Fruit fly (Drosophila melanogaster) whole organism, wandering third instar larva: ENCODE results near the gene CG10907.
A peak's percentile ranks its signal among the peaks of the same experiment; 100 is the strongest.

ENCODE experiments used
- HLH106 ChIP-seq: fragments of 200-800 bp; optimal IDR thresholded peaks from 3 replicates; lab custom pipeline; 2019; ENCODE audit warnings: missing biosample characterization, mild to moderate bottlenecking, missing genetic modification characterization, moderate library complexity
- Rel ChIP-seq, 2 experiments: fragments of 200-800 bp; sonication (Bioruptor generic) in 1 of 2; optimal IDR thresholded peaks; 2 replicates in 1 of 2; 3 replicates in 1 of 2; lab custom pipeline; 2016 to 2019; ENCODE audit warnings: mild to moderate bottlenecking in 2 of 2, missing biosample characterization in 2 of 2, missing genetic modification characterization in 2 of 2, moderate library complexity in 1 of 2
- brk ChIP-seq: fragments of 200-800 bp; sonication (Bioruptor generic); optimal IDR thresholded peaks from 2 replicates; lab custom pipeline; 2016; ENCODE audit warnings: missing biosample characterization, mild to moderate bottlenecking, missing genetic modification characterization

Gene CG10907

DNA sequence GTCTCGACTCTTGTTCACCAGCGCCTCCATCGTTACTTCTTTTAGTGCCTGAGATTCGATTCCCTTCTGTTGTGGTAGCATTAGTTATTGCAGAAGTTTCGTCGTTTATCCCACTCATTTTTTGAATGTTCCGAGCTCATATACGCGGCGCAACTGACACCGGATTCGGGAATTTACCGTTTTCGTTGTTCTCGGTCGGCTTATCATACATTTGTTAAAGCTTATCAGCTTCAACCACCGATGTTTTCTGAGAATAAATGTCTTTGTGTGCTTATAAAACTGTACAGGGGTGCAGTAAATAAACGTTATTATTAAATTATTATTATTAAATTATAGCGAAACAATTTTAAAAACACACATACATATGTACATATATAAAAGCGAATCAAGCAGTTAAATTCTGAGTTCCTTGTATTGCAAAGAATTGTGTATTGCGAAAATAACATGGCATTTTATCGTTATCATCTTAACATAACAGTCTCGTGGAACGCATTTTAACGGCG is 43.3 kb downstream of the CG10907 start, which contains the start of gene CG43064:
Gene CG43064, minus strand, starts transcription at position 147 of the 503 bp plus-strand sequence.
- TF ChIP-seq HLH106 (tag; lab: Kevin White, UChicago): no peak
- TF ChIP-seq Rel (GFP tag; optimal IDR thresholded peaks at IDR 0.05; lab: Kevin White, UChicago): no peak
- peak; percentile 100 for TF ChIP-seq Rel (tag; optimal IDR thresholded peaks at IDR 0.05; lab: Kevin White, UChicago)
- peak; percentile 3 for TF ChIP-seq brk (GFP tag; lab: Kevin White, UChicago)
